Worm (Caenorhabditis elegans) whole organism, midembryonic: ENCODE data around the gene casy-1.

Experiments
- T22C8.4 ChIP-seq: fragments of 200-800 bp; sonication (Bioruptor generic); IDR thresholded peaks from 2 replicates; pipeline ENCODE4 v1.3.6; 2022; ENCODE audit warnings: missing genetic modification characterization, missing compliant biosample characterization
- flt-1 ChIP-seq: fragments of 200-800 bp; sonication (Bioruptor generic); IDR thresholded peaks from 2 replicates; pipeline ENCODE4 v1.3.6; 2022; ENCODE audit warnings: missing genetic modification characterization, missing compliant biosample characterization
- klf-2 ChIP-seq: fragments of 200-800 bp; sonication (Bioruptor generic); conservative IDR thresholded peaks from 2 replicates; pipeline ENCODE4 v1.3.6; 2022; ENCODE audit warnings: missing genetic modification reagents, missing genetic modification characterization, missing compliant biosample characterization
- ref-1 ChIP-seq: fragments of 200-800 bp; sonication (Bioruptor generic); conservative IDR thresholded peaks from 2 replicates; pipeline ENCODE4 v1.3.6; 2022; ENCODE audit warnings: missing genetic modification reagents, missing genetic modification characterization, missing compliant biosample characterization
- ztf-29 ChIP-seq: fragments of 200-800 bp; sonication (Bioruptor generic); IDR thresholded peaks from 2 replicates; pipeline ENCODE4 v1.3.6; 2022; ENCODE audit warnings: missing genetic modification reagents, missing genetic modification characterization, missing compliant biosample characterization

ce11 chrII:5974878-5975277, 18.4 kb upstream of the casy-1 start, which contains the start of gene B0034.5:
- TF ChIP-seq ztf-29 (GFP tag; lab: Robert Waterston, UW): no peak
- no peak for TF ChIP-seq flt-1 (GFP tag; lab: Robert Waterston, UW)
- no peak for TF ChIP-seq T22C8.4
- no peak for TF ChIP-seq ref-1
- no peak for TF ChIP-seq klf-2 (GFP tag; lab: Robert Waterston, UW)
